Worm (Caenorhabditis elegans) whole organism, mixed stage, embryonic: ENCODE results near the gene cpt-5.

Source experiments
- lin-13 ChIP-seq: fragments of 150-350 bp; optimal IDR thresholded peaks from 2 replicates; lab custom pipeline; 2014; ENCODE audit warnings: missing biosample characterization, missing genetic modification characterization
- nhr-237 ChIP-seq: fragments of 150-350 bp; optimal IDR thresholded peaks from 2 replicates; lab custom pipeline; 2014; ENCODE audit warnings: missing biosample characterization, missing genetic modification characterization

DNA sequence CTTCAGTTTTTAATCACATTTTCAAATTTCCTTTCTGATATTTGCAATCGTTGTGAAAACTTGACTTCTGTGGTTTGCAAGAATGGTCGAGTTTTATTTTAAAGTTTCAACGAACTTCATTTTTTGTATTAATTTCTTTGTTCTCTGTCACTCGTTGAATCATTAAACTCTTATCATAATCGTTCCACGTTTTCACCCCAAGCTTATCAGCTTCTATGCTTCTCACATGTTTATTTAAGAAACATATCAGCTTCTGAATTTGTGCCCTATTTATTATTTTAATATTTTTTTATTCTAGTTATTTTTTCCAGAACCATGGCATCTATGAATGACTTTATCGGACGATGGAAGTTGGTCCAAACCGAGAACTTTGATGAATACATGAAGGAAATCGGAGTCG is 6.2 kb downstream of the cpt-5 start, which contains the start of gene lbp-7:
- TF ChIP-seq lin-13 (tag; lab: Kevin White, UChicago): no peak
- TF ChIP-seq nhr-237: no peak
